Fruit fly (Drosophila melanogaster) whole organism, pupa: ENCODE results near the gene Nt5a.

Source experiments
- CG12605 ChIP-seq: fragments of 200-800 bp; sonication (Bioruptor generic); IDR thresholded peaks from 2 replicates; pipeline ENCODE4 v1.3.6; 2022; ENCODE audit warnings: missing biosample characterization, missing genetic modification characterization
- CG13204 ChIP-seq: fragments of 200-800 bp; sonication (Bioruptor generic); optimal IDR thresholded peaks from 2 replicates; lab custom pipeline; 2018; ENCODE audit warnings: missing biosample characterization, mild to moderate bottlenecking, missing genetic modification characterization, moderate library complexity
- CG14655 ChIP-seq: fragments of 200-800 bp; sonication (Bioruptor generic); optimal IDR thresholded peaks from 3 replicates; lab custom pipeline; 2017; ENCODE audit warnings: mild to moderate bottlenecking, missing biosample characterization, missing genetic modification reagents, missing genetic modification characterization
- CG15710 ChIP-seq: fragments of 200-800 bp; sonication (Bioruptor generic); optimal IDR thresholded peaks from 2 replicates; lab custom pipeline; 2018; ENCODE audit warnings: missing biosample characterization, mild to moderate bottlenecking, missing genetic modification characterization, moderate library complexity
- CG17806 ChIP-seq: fragments of 200-800 bp; sonication (Bioruptor generic); optimal IDR thresholded peaks from 2 replicates; lab custom pipeline; 2018; ENCODE audit warnings: missing biosample characterization, mild to moderate bottlenecking, missing genetic modification characterization, moderate library complexity
- CG32121 ChIP-seq: fragments of 200-800 bp; sonication (Bioruptor generic); IDR thresholded peaks from 2 replicates; pipeline ENCODE4 v1.3.6; 2022; ENCODE audit warnings: missing biosample characterization, missing genetic modification characterization
- CG34367 ChIP-seq: fragments of 200-800 bp; sonication (Bioruptor generic); optimal IDR thresholded peaks from 2 replicates; lab custom pipeline; 2018; ENCODE audit warnings: missing biosample characterization, mild to moderate bottlenecking, missing genetic modification characterization
- CG4496 ChIP-seq: fragments of 200-800 bp; sonication (Bioruptor generic); IDR thresholded peaks from 3 replicates; pipeline ENCODE4 v1.3.6; 2022; ENCODE audit warnings: missing biosample characterization, missing genetic modification characterization
- CG8159 ChIP-seq: fragments of 200-800 bp; sonication (Bioruptor generic); optimal IDR thresholded peaks from 3 replicates; lab custom pipeline; 2018; ENCODE audit warnings: missing biosample characterization, mild to moderate bottlenecking, missing genetic modification characterization, moderate library complexity
- CG8301 ChIP-seq: fragments of 200-800 bp; sonication (Bioruptor generic); optimal IDR thresholded peaks from 2 replicates; lab custom pipeline; 2018; ENCODE audit warnings: missing biosample characterization, mild to moderate bottlenecking, missing genetic modification characterization
- CG9948 ChIP-seq: fragments of 200-800 bp; sonication (Bioruptor generic); optimal IDR thresholded peaks from 2 replicates; lab custom pipeline; 2018; ENCODE audit warnings: missing biosample characterization, mild to moderate bottlenecking, missing genetic modification characterization, moderate library complexity
- D1 ChIP-seq: fragments of 200-800 bp; sonication (Bioruptor generic); optimal IDR thresholded peaks from 2 replicates; lab custom pipeline; 2018; ENCODE audit warnings: missing biosample characterization, mild to moderate bottlenecking, missing genetic modification characterization, moderate library complexity
- EcR ChIP-seq: fragments of 200-800 bp; sonication (Bioruptor generic); optimal IDR thresholded peaks from 3 replicates; lab custom pipeline; 2019; ENCODE audit warnings: missing biosample characterization, missing genetic modification characterization, mild to moderate bottlenecking, moderate library complexity, missing genetic modification reagents
- Ets98B ChIP-seq: fragments of 200-800 bp; sonication (Bioruptor generic); IDR thresholded peaks from 2 replicates; pipeline ENCODE4 v1.3.6; 2022; ENCODE audit warnings: missing biosample characterization, missing genetic modification characterization
- Pif1A ChIP-seq: fragments of 200-800 bp; sonication (Bioruptor generic); optimal IDR thresholded peaks from 3 replicates; lab custom pipeline; 2016; ENCODE audit warnings: missing biosample characterization, missing genetic modification characterization
- Pif1B ChIP-seq: fragments of 200-800 bp; sonication (Bioruptor generic); optimal IDR thresholded peaks from 3 replicates; lab custom pipeline; 2016; ENCODE audit warnings: missing biosample characterization, missing genetic modification characterization
- Snoo ChIP-seq: fragments of 200-800 bp; sonication (Bioruptor generic); optimal IDR thresholded peaks from 3 replicates; lab custom pipeline; 2017; ENCODE audit warnings: missing biosample characterization, mild to moderate bottlenecking, missing genetic modification characterization, inconsistent platforms
- fd96Ca ChIP-seq: fragments of 200-800 bp; sonication (Bioruptor generic); IDR thresholded peaks from 3 replicates; pipeline ENCODE4 v1.3.6; 2022; ENCODE audit warnings: missing biosample characterization, missing genetic modification characterization
- gl ChIP-seq: fragments of 200-800 bp; sonication (Bioruptor generic); optimal IDR thresholded peaks from 2 replicates; lab custom pipeline; 2018; ENCODE audit warnings: missing biosample characterization, mild to moderate bottlenecking, missing genetic modification characterization
- rn ChIP-seq: fragments of 200-800 bp; sonication (Bioruptor generic); IDR thresholded peaks from 2 replicates; pipeline ENCODE4 v1.3.6; 2022; ENCODE audit warnings: missing biosample characterization, missing genetic modification characterization

The Nt5a gene

DNA sequence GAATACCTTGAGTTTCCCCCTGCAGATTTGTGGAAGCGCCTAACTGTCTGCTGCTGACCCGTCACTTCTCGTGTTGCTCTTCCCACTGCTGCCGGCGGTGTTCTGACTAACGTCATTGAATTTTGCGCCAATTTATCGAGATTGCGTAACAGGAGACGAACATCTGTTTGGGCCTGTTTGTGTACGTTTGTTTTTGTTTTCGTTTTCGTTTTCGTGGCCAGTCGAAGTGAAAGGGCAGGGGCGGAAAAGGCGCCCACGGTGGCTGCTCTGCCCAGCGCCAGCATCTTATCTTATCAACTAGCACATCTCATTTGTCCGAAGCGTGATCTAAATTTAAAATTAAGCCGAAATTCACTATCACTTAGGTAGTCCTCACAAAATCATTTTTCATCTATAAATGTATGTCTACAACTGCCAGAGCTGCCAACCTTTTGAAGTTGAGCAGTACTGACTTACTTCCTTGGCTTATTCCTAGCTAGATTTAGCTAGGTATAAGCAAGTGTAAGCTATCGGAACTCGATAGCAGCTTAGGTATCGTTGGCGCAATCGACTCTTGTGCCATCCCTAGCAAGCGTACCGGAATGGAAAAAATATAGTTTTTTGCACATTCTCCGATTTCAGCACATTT lies at the start of gene Nt5a, which contains the start of gene Ctr9:
Gene Nt5a, minus strand, starts transcription at position 414 of the 628 bp plus-strand sequence.
Gene Ctr9, plus strand, starts transcription at position 220 of the 628 bp plus-strand sequence.
- peak; percentile 23 for TF ChIP-seq CG15710 (tag; lab: Kevin White, UChicago)
- peak; percentile 9; the same call in 1 of the 3 replicates for TF ChIP-seq CG4496 (GFP tag; lab: Robert Waterston, UW)
- peak; percentile 49; the same call in 1 of the 3 replicates for TF ChIP-seq fd96Ca (GFP tag; lab: Robert Waterston, UW)
- TF ChIP-seq CG32121: peak; percentile 13; the same call in 1 of the 2 replicates
- TF ChIP-seq CG9948 (tag; lab: Kevin White, UChicago): no peak
- TF ChIP-seq gl (tag; lab: Kevin White, UChicago): no peak
- peak; percentile 41 for TF ChIP-seq Ets98B (GFP tag; lab: Robert Waterston, UW)
- peak; percentile 25 for TF ChIP-seq EcR (GFP tag; lab: Kevin White, UChicago)
- TF ChIP-seq Pif1B (GFP tag; lab: Kevin White, UChicago): no peak

DNA sequence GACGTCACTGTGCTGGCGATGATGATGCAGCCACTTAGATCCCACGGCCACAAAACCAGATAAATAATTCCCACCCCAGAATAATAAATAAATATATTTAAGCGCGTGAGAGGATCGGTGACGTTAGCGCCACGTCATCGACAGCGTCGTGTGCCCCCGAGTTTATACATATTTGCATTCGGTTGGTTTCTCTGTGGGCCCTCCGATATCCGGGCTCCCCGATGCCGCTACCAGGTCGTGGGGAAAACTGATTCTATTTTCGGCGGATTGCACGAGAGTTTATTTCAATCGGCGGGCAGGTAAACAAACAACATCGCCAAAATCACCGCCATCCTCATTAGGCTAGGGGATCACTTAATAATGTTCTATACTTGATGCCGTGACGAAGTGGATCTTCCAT lies 47.0 kb upstream of the Nt5a start:
- TF ChIP-seq EcR (GFP tag; lab: Kevin White, UChicago): no peak
- no peak for TF ChIP-seq CG14655
- TF ChIP-seq Pif1B (GFP tag; lab: Kevin White, UChicago): no peak
- no peak for TF ChIP-seq Pif1A (GFP tag; lab: Kevin White, UChicago)
- no peak for TF ChIP-seq CG15710 (tag; lab: Kevin White, UChicago)
- no peak for TF ChIP-seq Snoo
- no peak for TF ChIP-seq gl (tag; lab: Kevin White, UChicago)
- TF ChIP-seq CG8301: no peak
- no peak for TF ChIP-seq rn (GFP tag; lab: Robert Waterston, UW)
- TF ChIP-seq CG34367 (tag; lab: Kevin White, UChicago): no peak
- TF ChIP-seq CG12605 (GFP tag; lab: Robert Waterston, UW): no peak

DNA sequence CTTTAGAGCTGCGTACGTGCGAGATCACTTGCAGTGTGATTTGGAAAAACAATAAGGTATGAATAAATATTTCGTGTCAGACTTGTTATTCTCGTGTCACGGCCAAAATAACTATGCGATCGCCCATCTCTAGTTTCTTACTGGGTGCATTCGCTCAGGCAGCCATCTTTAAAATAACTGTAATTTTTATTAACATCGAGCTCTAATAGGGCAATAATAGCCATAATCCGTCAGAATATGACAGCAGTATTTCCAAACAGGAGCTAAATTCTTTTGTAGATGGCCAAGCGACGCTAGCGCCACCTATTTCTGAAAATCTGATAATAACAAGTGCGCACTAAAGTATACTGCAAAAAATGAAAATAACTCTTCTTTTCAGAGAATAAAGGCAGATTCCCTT lies 44.8 kb upstream of the Nt5a start:
- TF ChIP-seq EcR (GFP tag; lab: Kevin White, UChicago) (peak; percentile 31), Ets98B (GFP tag; lab: Robert Waterston, UW) (0 out of 2 replicates have a peak, but pooled peaks have one; percentile 19), CG32121 (no peak), CG4496 (GFP tag; lab: Robert Waterston, UW) (0 out of 3 replicates have a peak, but pooled peaks have one; percentile 10), CG13204 (GFP tag; lab: Kevin White, UChicago) (no peak), fd96Ca (GFP tag; lab: Robert Waterston, UW) (0 out of 3 replicates have a peak, but pooled peaks have one; percentile 3), CG8301 (no peak), CG9948 (tag; lab: Kevin White, UChicago) (no peak), D1 (tag; lab: Kevin White, UChicago) (peak; percentile 32)

DNA sequence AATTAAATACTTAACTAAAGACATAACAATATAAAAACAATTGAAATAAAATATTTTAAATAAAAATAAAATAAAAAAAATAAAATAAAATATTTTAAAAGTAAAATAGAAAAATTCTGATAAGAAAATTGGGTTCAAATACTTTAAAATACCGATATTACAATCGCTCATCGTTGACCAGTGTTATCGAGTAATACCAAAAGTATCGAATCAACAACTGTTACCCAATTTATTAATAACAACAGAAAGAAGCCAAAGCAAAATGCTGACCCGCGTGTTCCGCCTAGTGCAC lies 43.7 kb upstream of the Nt5a start, which contains the start of gene CG9166:
Gene CG9166, plus strand, starts transcription at position 193 of the 292 bp plus-strand sequence.
- no peak for TF ChIP-seq fd96Ca (GFP tag; lab: Robert Waterston, UW)
- TF ChIP-seq Pif1A (GFP tag; lab: Kevin White, UChicago): no peak
- no peak for TF ChIP-seq CG17806
- no peak for TF ChIP-seq CG8159 (tag; lab: Kevin White, UChicago)
- TF ChIP-seq Snoo: no peak
- no peak for TF ChIP-seq CG9948 (tag; lab: Kevin White, UChicago)

DNA sequence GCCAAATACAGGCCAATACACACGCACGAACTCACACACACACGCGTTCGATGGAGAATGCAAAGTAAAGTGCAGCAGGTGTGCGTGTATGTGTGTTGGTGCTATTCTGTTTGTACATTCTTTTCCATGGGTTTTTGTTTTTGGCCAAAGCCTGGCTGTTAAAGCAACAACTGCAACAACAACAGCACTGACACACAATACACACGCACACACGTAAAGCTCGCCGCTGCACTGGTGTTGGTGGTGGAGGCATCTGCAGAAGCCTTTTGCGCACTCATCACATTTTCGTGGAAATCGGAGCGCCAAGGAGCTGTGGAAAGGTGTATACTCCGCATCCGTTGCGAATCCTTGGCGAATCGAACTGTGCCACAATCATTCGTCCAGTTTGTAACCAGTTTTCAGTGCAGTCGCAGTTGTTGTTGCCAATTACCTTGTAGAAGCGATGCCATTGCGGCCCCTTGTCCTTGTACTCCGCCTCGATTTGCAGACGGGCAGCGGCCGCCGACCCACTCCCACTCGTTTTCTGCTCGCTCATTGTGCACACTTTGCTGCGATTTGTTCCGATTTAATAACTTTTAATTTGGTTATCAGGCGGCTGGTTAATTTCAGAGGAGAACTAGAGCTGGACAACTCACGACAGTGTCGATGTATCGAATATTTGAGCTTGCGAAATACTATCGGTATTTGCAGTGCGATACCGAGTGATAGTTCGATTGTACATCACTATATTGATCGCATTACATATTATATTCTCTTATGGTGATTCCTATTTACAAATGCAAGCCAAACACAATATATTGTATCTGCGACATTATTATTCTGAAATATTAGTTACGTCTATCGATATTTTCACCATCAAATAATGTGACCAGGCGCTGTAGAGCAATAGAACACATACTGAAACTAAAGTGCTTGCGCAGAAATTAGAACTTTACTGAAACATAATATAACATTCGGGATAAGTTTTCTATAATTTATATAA lies 43.0 kb upstream of the Nt5a start:
- TF ChIP-seq Pif1A (GFP tag; lab: Kevin White, UChicago) (peak; percentile 36), CG8159 (tag; lab: Kevin White, UChicago) (peak; percentile 41), Snoo (peak; percentile 28), fd96Ca (GFP tag; lab: Robert Waterston, UW) (no peak), CG15710 (tag; lab: Kevin White, UChicago) (peak; percentile 24), Pif1B (GFP tag; lab: Kevin White, UChicago) (no peak), CG17806 (peak; percentile 4), Ets98B (GFP tag; lab: Robert Waterston, UW) (peak; percentile 40; the same call in 1 of the 2 replicates)

DNA sequence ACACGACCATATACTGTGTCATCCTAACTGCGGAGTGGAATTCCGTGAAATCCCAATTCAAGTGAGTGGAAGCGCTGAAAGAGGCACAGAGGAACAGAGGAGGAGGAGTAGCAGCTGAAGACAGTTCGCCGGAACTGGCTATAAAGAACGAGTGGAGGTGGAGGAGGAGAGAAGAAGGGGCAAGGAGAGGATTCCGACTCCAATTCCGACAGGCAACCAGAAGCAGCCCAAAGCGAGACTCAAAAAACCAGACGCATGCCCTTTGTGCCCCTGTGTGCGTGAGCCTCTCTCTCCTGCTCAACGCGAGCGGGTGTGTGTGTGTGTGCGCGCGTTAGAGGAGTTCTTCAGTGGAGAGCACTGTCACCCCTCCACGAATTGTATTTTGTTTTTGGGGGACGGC lies 42.2 kb upstream of the Nt5a start:
- peak; percentile 26; the same call in 1 of the 3 replicates for TF ChIP-seq fd96Ca (GFP tag; lab: Robert Waterston, UW)
- TF ChIP-seq Pif1B (GFP tag; lab: Kevin White, UChicago): no peak
- no peak for TF ChIP-seq CG34367 (tag; lab: Kevin White, UChicago)
- TF ChIP-seq CG4496 (GFP tag; lab: Robert Waterston, UW): 0 out of 3 replicates have a peak, but pooled peaks have one; percentile 7
